Worm (Caenorhabditis elegans): Measurements from ENCODE around the gene T07E3.4.

T07E3.4 gene

ce11 chrIII:6931896-6932295 is 34.1 kb downstream of the T07E3.4 start, which contains the start of gene byn-1 (continued):
- TF ChIP-seq ztf-25 (GFP tag; IDR thresholded peaks at IDR 0.05) = no peak
- TF ChIP-seq Y53G8AR.9 (GFP tag; conservative IDR thresholded peaks at IDR 0.05) = 0 out of 2 replicates have a peak, but pooled peaks have one; percentile 50
- no peak for TF ChIP-seq nhr-27 (tag; optimal IDR thresholded peaks at IDR 0.05)
- TF ChIP-seq zim-3 (tag; optimal IDR thresholded peaks at IDR 0.05) = no peak
- TF ChIP-seq atf-7 (tag; optimal IDR thresholded peaks at IDR 0.05) = peak; percentile 33
- no peak for TF ChIP-seq F57C9.4 (tag; optimal IDR thresholded peaks at IDR 0.05)
- TF ChIP-seq rpc-1 (optimal IDR thresholded peaks at IDR 0.05) = no peak
- no peak for TF ChIP-seq rpc-1 (tag; optimal IDR thresholded peaks at IDR 0.05)
- TF ChIP-seq Y56A3A.18 (GFP tag; IDR thresholded peaks at IDR 0.05) = peak; percentile 35; the same call in 1 of the 2 replicates
- peak; percentile 32 for TF ChIP-seq athp-1 (tag; optimal IDR thresholded peaks at IDR 0.05)
- TF ChIP-seq T07F8.4 (tag; optimal IDR thresholded peaks at IDR 0.05) = no peak
- TF ChIP-seq nfya-2 (GFP tag; IDR thresholded peaks at IDR 0.05) = no peak
- TF ChIP-seq ccch-3 (GFP tag; optimal IDR thresholded peaks at IDR 0.05) = no peak
- no peak for TF ChIP-seq egrh-3 (GFP tag; IDR thresholded peaks at IDR 0.05)
- no peak for TF ChIP-seq let-526 (GFP tag; IDR thresholded peaks at IDR 0.05)
- TF ChIP-seq ztf-6 (GFP tag; IDR thresholded peaks at IDR 0.05) = no peak
- no peak for TF ChIP-seq sdz-38 (tag; optimal IDR thresholded peaks at IDR 0.05)
- no peak for TF ChIP-seq ztf-28 (GFP tag; IDR thresholded peaks at IDR 0.05)
- TF ChIP-seq cebp-2 (GFP tag; IDR thresholded peaks at IDR 0.05) = no peak
- peak; percentile 25; the same call in 1 of the 2 replicates for TF ChIP-seq mcd-1 (GFP tag; IDR thresholded peaks at IDR 0.05)
- TF ChIP-seq tbp1 (GFP tag; optimal IDR thresholded peaks at IDR 0.05) = no peak
- no peak for TF ChIP-seq mes-4 (tag; optimal IDR thresholded peaks at IDR 0.05)
- TF ChIP-seq tlf-1 (GFP tag; optimal IDR thresholded peaks at IDR 0.05) = peak; percentile 35
- no peak for TF ChIP-seq Y95B8A.8 (GFP tag; IDR thresholded peaks at IDR 0.05)
- no peak for TF ChIP-seq hmg-20 (GFP tag; IDR thresholded peaks at IDR 0.05)
- peak; percentile 46 for TF ChIP-seq hrde-1 (tag; optimal IDR thresholded peaks at IDR 0.05; ENCODE audit: borderline replicate concordance)
- TF ChIP-seq mxl-1 (tag; optimal IDR thresholded peaks at IDR 0.05) = no peak
- no peak for TF ChIP-seq F33H1.4 (GFP tag; IDR thresholded peaks at IDR 0.05)
- no peak for TF ChIP-seq ets-4 (GFP tag; optimal IDR thresholded peaks at IDR 0.05)
- no peak for TF ChIP-seq F55B11.4 (tag; optimal IDR thresholded peaks at IDR 0.05; ENCODE audit: borderline replicate concordance, insufficient read depth)
- no peak for TF ChIP-seq tbx-9 (tag; optimal IDR thresholded peaks at IDR 0.05; ENCODE audit: borderline replicate concordance)
- peak; percentile 76 for TF ChIP-seq fkh-3 (tag; optimal IDR thresholded peaks at IDR 0.05)
- peak; percentile 69 for TF ChIP-seq hsf-1 (GFP tag; IDR thresholded peaks at IDR 0.05)
- TF ChIP-seq akir-1 (GFP tag; optimal IDR thresholded peaks at IDR 0.05) = no peak
- TF ChIP-seq C06A6.2 (GFP tag; conservative IDR thresholded peaks at IDR 0.05) = no peak
- no peak for TF ChIP-seq ZK185.1 (tag; optimal IDR thresholded peaks at IDR 0.05; ENCODE audit: poor library complexity, severe bottlenecking)
- TF ChIP-seq cebp-1 (GFP tag; IDR thresholded peaks at IDR 0.05) = no peak
- peak; percentile 22 for TF ChIP-seq cebp-1 (tag; optimal IDR thresholded peaks at IDR 0.05)
- TF ChIP-seq ama-1 (optimal IDR thresholded peaks at IDR 0.05) = no peak
- TF ChIP-seq ama-1 (GFP tag; optimal IDR thresholded peaks at IDR 0.05) = peak in 1 of 2 experiments; percentile 26
- TF ChIP-seq dox-1 (GFP tag; IDR thresholded peaks at IDR 0.05) = no peak
- TF ChIP-seq aptf-2 (GFP tag; conservative IDR thresholded peaks at IDR 0.05) = no peak
- TF ChIP-seq nhr-120 (GFP tag; IDR thresholded peaks at IDR 0.05) = no peak
- TF ChIP-seq pbrm-1 (GFP tag; IDR thresholded peaks at IDR 0.05) = no peak
- no peak for TF ChIP-seq madf-10 (tag; optimal IDR thresholded peaks at IDR 0.05)
- no peak for TF ChIP-seq snpc-4 (GFP tag; optimal IDR thresholded peaks at IDR 0.05)
- TF ChIP-seq snpc-4 (tag; optimal IDR thresholded peaks at IDR 0.05) = peak in 1 of 4 experiments; percentile 26
- TF ChIP-seq hlh-12 (tag; optimal IDR thresholded peaks at IDR 0.05) = no peak
- no peak for TF ChIP-seq xnd-1 (tag; optimal IDR thresholded peaks at IDR 0.05)
- TF ChIP-seq Y53F4B.3 (GFP tag; IDR thresholded peaks at IDR 0.05) = no peak
- peak; percentile 32 for TF ChIP-seq snpc-3.4 (tag; optimal IDR thresholded peaks at IDR 0.05)
